Worm (Caenorhabditis elegans): Measurements from ENCODE around the gene K02C4.3.

ce11 chrII:8129495-8130010, 42.9 kb upstream of the K02C4.3 start, which contains the start of gene ulp-4:
- no peak for TF ChIP-seq lin-32 (GFP tag; optimal IDR thresholded peaks at IDR 0.05)
- TF ChIP-seq nhr-12 (tag; optimal IDR thresholded peaks at IDR 0.05), result no peak
- TF ChIP-seq blmp-1 (tag; optimal IDR thresholded peaks at IDR 0.05), result no peak
- no peak for TF ChIP-seq zip-8 (tag; optimal IDR thresholded peaks at IDR 0.05)
- no peak for TF ChIP-seq ztf-11 (tag; optimal IDR thresholded peaks at IDR 0.05)
- TF ChIP-seq ces-1 (GFP tag; optimal IDR thresholded peaks at IDR 0.05), result no peak
- no peak for TF ChIP-seq snpc-4 (tag; optimal IDR thresholded peaks at IDR 0.05)
- TF ChIP-seq nhr-28 (tag; optimal IDR thresholded peaks at IDR 0.05), result no peak
- TF ChIP-seq lsy-2 (tag; optimal IDR thresholded peaks at IDR 0.05), result no peak
- no peak for TF ChIP-seq ceh-39 (tag; optimal IDR thresholded peaks at IDR 0.05)
- TF ChIP-seq bed-3 (GFP tag; optimal IDR thresholded peaks at IDR 0.05), result no peak
- no peak for TF ChIP-seq M03D4.4 (tag; optimal IDR thresholded peaks at IDR 0.05)
- TF ChIP-seq unc-39 (tag; optimal IDR thresholded peaks at IDR 0.05), result no peak
- TF ChIP-seq mab-5 (tag; optimal IDR thresholded peaks at IDR 0.05), result no peak

All from whole organism, mixed stage, embryonic.